Worm (Caenorhabditis elegans) whole organism, L3 larva: ENCODE data around the gene mcm-6.

ENCODE experiments used
- ZK546.5 ChIP-seq: sonication (generic microtip); optimal IDR thresholded peaks from 2 replicates; lab custom pipeline; 2017; ENCODE audit warnings: missing biosample characterization, missing genetic modification characterization
- aly-2 ChIP-seq: fragments of 150-350 bp; optimal IDR thresholded peaks from 2 replicates; lab custom pipeline; 2014; ENCODE audit warnings: missing biosample characterization, missing genetic modification characterization
- elt-2 ChIP-seq: sonication (generic microtip); optimal IDR thresholded peaks from 2 replicates; lab custom pipeline; 2016; ENCODE audit warnings: missing genetic modification reagents, mild to moderate bottlenecking, missing genetic modification characterization, missing compliant biosample characterization
- eor-1 ChIP-seq, 2 experiments: fragments of 150-350 bp; optimal IDR thresholded peaks; 2 replicates each; lab custom pipeline; 2014 to 2018; ENCODE audit warnings: missing biosample characterization in 2 of 2, missing genetic modification characterization in 2 of 2
- fkh-10 ChIP-seq: sonication (generic microtip); optimal IDR thresholded peaks from 2 replicates; lab custom pipeline; 2017; ENCODE audit warnings: missing biosample characterization, missing genetic modification reagents, missing genetic modification characterization
- lin-39 ChIP-seq: fragments of 150-350 bp; optimal IDR thresholded peaks from 2 replicates; lab custom pipeline; 2018; ENCODE audit warnings: missing biosample characterization, missing genetic modification reagents, missing genetic modification characterization
- lsy-12 ChIP-seq: sonication (generic microtip); optimal IDR thresholded peaks from 2 replicates; lab custom pipeline; 2016; ENCODE audit warnings: mild to moderate bottlenecking, missing genetic modification characterization, missing compliant biosample characterization
- nfya-1 ChIP-seq: sonication (generic microtip); optimal IDR thresholded peaks from 2 replicates; lab custom pipeline; 2017; ENCODE audit warnings: missing genetic modification characterization, mild to moderate bottlenecking, missing compliant biosample characterization, antibody characterized with exemption, moderate library complexity; ENCODE audit not compliant: insufficient read depth
- nhr-12 ChIP-seq: fragments of 150-350 bp; optimal IDR thresholded peaks from 2 replicates; lab custom pipeline; 2014; ENCODE audit warnings: missing biosample characterization, missing genetic modification characterization
- nhr-237 ChIP-seq: fragments of 150-350 bp; optimal IDR thresholded peaks from 2 replicates; lab custom pipeline; 2014; ENCODE audit warnings: missing biosample characterization, missing genetic modification characterization
- nhr-28 ChIP-seq: fragments of 150-350 bp; optimal IDR thresholded peaks from 2 replicates; lab custom pipeline; 2014; ENCODE audit warnings: missing biosample characterization, missing genetic modification characterization
- skn-1 ChIP-seq: fragments of 150-350 bp; optimal IDR thresholded peaks from 2 replicates; lab custom pipeline; 2014; ENCODE audit warnings: missing biosample characterization, missing genetic modification characterization
- snpc-4 ChIP-seq: fragments of 150-350 bp; optimal IDR thresholded peaks from 2 replicates; lab custom pipeline; 2014; ENCODE audit warnings: missing biosample characterization, missing genetic modification characterization
- ztf-11 ChIP-seq: fragments of 150-350 bp; optimal IDR thresholded peaks from 2 replicates; lab custom pipeline; 2014; ENCODE audit warnings: missing biosample characterization, missing genetic modification characterization

DNA sequence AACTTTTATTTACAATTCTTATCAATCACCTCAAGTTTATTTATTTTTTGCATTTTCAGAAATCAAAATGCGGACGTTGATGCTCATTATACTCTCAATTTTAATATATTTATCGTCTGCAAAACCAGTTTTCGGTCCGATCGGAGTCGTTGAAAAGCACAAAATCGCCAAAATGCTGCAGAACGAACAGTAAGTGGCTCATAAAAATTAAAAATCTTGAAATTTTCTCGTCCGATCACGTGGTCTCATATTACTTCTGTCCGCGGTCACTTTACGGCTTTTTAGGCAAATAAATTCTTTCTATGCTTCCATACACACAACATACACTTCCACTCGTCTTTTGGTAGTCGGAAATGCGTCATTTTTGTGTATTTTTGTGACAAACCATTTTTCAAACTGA is 49.5 kb downstream of the mcm-6 start, which contains the start of gene K11H3.5:
- TF ChIP-seq skn-1 (tag; lab: Kevin White, UChicago) (no peak), lin-39 (no peak), ZK546.5 (no peak), nhr-28 (tag; lab: Kevin White, UChicago) (no peak), nhr-237 (tag; lab: Kevin White, UChicago) (no peak), nfya-1 (tag; lab: Kevin White, UChicago) (no peak), nhr-12 (tag; lab: Kevin White, UChicago) (no peak), eor-1 (tag; optimal IDR thresholded peaks at IDR 0.05; lab: Kevin White, UChicago) (no peak), fkh-10 (no peak), ztf-11 (no peak), lsy-12 (tag; lab: Kevin White, UChicago) (no peak), aly-2 (tag; lab: Kevin White, UChicago) (no peak), elt-2 (no peak), snpc-4 (tag; lab: Kevin White, UChicago) (no peak)
